Worm (Caenorhabditis elegans) whole organism, young adult: Measurements from ENCODE around the gene gbb-2.

Experiments
- B0019.2 ChIP-seq: fragments of 200-800 bp; sonication (Bioruptor generic); conservative IDR thresholded peaks from 2 replicates; pipeline ENCODE4 v1.3.6; 2022; ENCODE audit warnings: missing genetic modification reagents, missing genetic modification characterization, missing compliant biosample characterization
- B0035.1 ChIP-seq: sonication (generic microtip); optimal IDR thresholded peaks from 2 replicates; lab custom pipeline; 2016; ENCODE audit warnings: missing genetic modification characterization, mild to moderate bottlenecking, missing compliant biosample characterization, missing genotype, missing genetic modification reagents
- B0336.3 ChIP-seq: fragments of 200-800 bp; sonication (Bioruptor generic); IDR thresholded peaks from 2 replicates; pipeline ENCODE4 v1.3.6; 2022; ENCODE audit warnings: missing genetic modification characterization, missing compliant biosample characterization
- C06A6.2 ChIP-seq: fragments of 200-800 bp; sonication (Bioruptor generic); conservative IDR thresholded peaks from 2 replicates; pipeline ENCODE4 v1.3.6; 2022; ENCODE audit warnings: missing genetic modification characterization, missing compliant biosample characterization
- C17E4.6 ChIP-seq: fragments of 200-800 bp; sonication (Bioruptor generic); IDR thresholded peaks from 2 replicates; pipeline ENCODE4 v1.3.6; 2022; ENCODE audit warnings: missing genetic modification reagents, missing genetic modification characterization, missing compliant biosample characterization
- D2030.7 ChIP-seq: fragments of 200-800 bp; sonication (Bioruptor generic); IDR thresholded peaks from 2 replicates; pipeline ENCODE4 v1.3.6; 2022; ENCODE audit warnings: missing genetic modification reagents, missing genetic modification characterization, missing compliant biosample characterization
- F22D6.2 ChIP-seq: sonication (generic microtip); optimal IDR thresholded peaks from 2 replicates; lab custom pipeline; 2016; ENCODE audit warnings: mild to moderate bottlenecking, missing genetic modification characterization, missing compliant biosample characterization
- F23B12.7 ChIP-seq: sonication (generic microtip); optimal IDR thresholded peaks from 2 replicates; lab custom pipeline; 2017; ENCODE audit warnings: missing genetic modification characterization, mild to moderate bottlenecking, missing compliant biosample characterization, antibody characterized with exemption, moderate library complexity; ENCODE audit not compliant: insufficient read depth
- F39B2.1 ChIP-seq: fragments of 200-800 bp; sonication (Bioruptor generic); IDR thresholded peaks from 2 replicates; pipeline ENCODE4 v1.3.6; 2022; ENCODE audit warnings: missing genetic modification reagents, missing genetic modification characterization, missing compliant biosample characterization
- F49E8.2 ChIP-seq: sonication (generic microtip); optimal IDR thresholded peaks from 3 replicates; lab custom pipeline; 2017; ENCODE audit warnings: missing genetic modification characterization, mild to moderate bottlenecking, missing compliant biosample characterization, antibody characterized with exemption, moderate library complexity; ENCODE audit not compliant: insufficient read depth
- F57A8.1 ChIP-seq: fragments of 200-800 bp; sonication (Bioruptor generic); optimal IDR thresholded peaks from 2 replicates; lab custom pipeline; 2018; ENCODE audit warnings: mild to moderate bottlenecking, missing genetic modification characterization, moderate library complexity, missing compliant biosample characterization
- K12H6.12 ChIP-seq: fragments of 200-800 bp; sonication (Bioruptor generic); optimal IDR thresholded peaks from 2 replicates; lab custom pipeline; 2018; ENCODE audit warnings: mild to moderate bottlenecking, missing genetic modification characterization, missing compliant biosample characterization
- Y53G8AR.9 ChIP-seq: fragments of 200-800 bp; sonication (Bioruptor generic); conservative IDR thresholded peaks from 2 replicates; pipeline ENCODE4 v1.3.6; 2022; ENCODE audit warnings: missing genetic modification reagents, missing genetic modification characterization, missing compliant biosample characterization
- athp-1 ChIP-seq: sonication (generic microtip); optimal IDR thresholded peaks from 2 replicates; lab custom pipeline; 2017; ENCODE audit warnings: mild to moderate bottlenecking, missing genetic modification characterization, missing compliant biosample characterization
- attf-3 ChIP-seq: fragments of 200-800 bp; sonication (Bioruptor generic); conservative IDR thresholded peaks from 2 replicates; pipeline ENCODE4 v1.3.6; 2022; ENCODE audit warnings: missing genetic modification reagents, missing genetic modification characterization, missing compliant biosample characterization
- attf-5 ChIP-seq: fragments of 200-800 bp; sonication (Bioruptor generic); optimal IDR thresholded peaks from 2 replicates; lab custom pipeline; 2018; ENCODE audit warnings: mild to moderate bottlenecking, missing genetic modification characterization, missing compliant biosample characterization
- bed-1 ChIP-seq: fragments of 200-800 bp; sonication (Bioruptor generic); IDR thresholded peaks from 2 replicates; pipeline ENCODE4 v1.3.6; 2022; ENCODE audit warnings: missing genetic modification reagents, missing genetic modification characterization, missing compliant biosample characterization
- cebp-1 ChIP-seq, 2 experiments: fragments of 200-800 bp in 1 of 2; sonication (Bioruptor generic) in 1 of 2; sonication (generic microtip) in 1 of 2; IDR thresholded peaks in 1 of 2; optimal IDR thresholded peaks in 1 of 2; 2 replicates each; pipeline versions ENCODE4 v1.3.6 to Lab custom; 2017 to 2022; ENCODE audit warnings: missing compliant biosample characterization in 2 of 2, missing genetic modification characterization in 2 of 2, mild to moderate bottlenecking in 1 of 2, missing genetic modification reagents in 1 of 2, moderate library complexity in 1 of 2
- ceh-100 ChIP-seq: fragments of 200-800 bp; sonication (Bioruptor generic); IDR thresholded peaks from 2 replicates; pipeline ENCODE4 v1.3.6; 2022; ENCODE audit warnings: missing genetic modification reagents, missing genetic modification characterization, missing compliant biosample characterization
- ceh-91 ChIP-seq: fragments of 200-800 bp; sonication (Bioruptor generic); IDR thresholded peaks from 2 replicates; pipeline ENCODE4 v1.3.6; 2022; ENCODE audit warnings: missing genetic modification reagents, missing genetic modification characterization, missing compliant biosample characterization
- chd-7 ChIP-seq: sonication (generic microtip); optimal IDR thresholded peaks from 2 replicates; lab custom pipeline; 2016; ENCODE audit warnings: mild to moderate bottlenecking, missing genetic modification characterization, moderate library complexity, missing compliant biosample characterization
- dpl-1 ChIP-seq: fragments of 150-350 bp; optimal IDR thresholded peaks from 2 replicates; lab custom pipeline; 2014; ENCODE audit warnings: missing biosample characterization, missing genetic modification reagents, missing genetic modification characterization
- fkh-3 ChIP-seq: sonication (generic microtip); optimal IDR thresholded peaks from 2 replicates; lab custom pipeline; 2016; ENCODE audit warnings: mild to moderate bottlenecking, missing genetic modification characterization, missing compliant biosample characterization
- him-1 ChIP-seq: sonication (generic microtip); optimal IDR thresholded peaks from 2 replicates; lab custom pipeline; 2016; ENCODE audit warnings: missing genotype, missing genetic modification reagents, missing genetic modification characterization, missing compliant biosample characterization
- hlh-12 ChIP-seq: sonication (generic microtip); optimal IDR thresholded peaks from 2 replicates; lab custom pipeline; 2016; ENCODE audit warnings: missing genetic modification characterization, missing compliant biosample characterization
- hmg-1.2 ChIP-seq: fragments of 200-800 bp; sonication (Bioruptor generic); IDR thresholded peaks from 2 replicates; pipeline ENCODE4 v1.3.6; 2022; ENCODE audit warnings: missing genetic modification reagents, missing genetic modification characterization, missing compliant biosample characterization
- hsf-1 ChIP-seq: fragments of 200-800 bp; sonication (Bioruptor generic); IDR thresholded peaks from 2 replicates; pipeline ENCODE4 v1.3.6; 2022; ENCODE audit warnings: missing genetic modification reagents, missing genetic modification characterization, missing compliant biosample characterization
- let-526 ChIP-seq: fragments of 200-800 bp; sonication (Bioruptor generic); IDR thresholded peaks from 2 replicates; pipeline ENCODE4 v1.3.6; 2022; ENCODE audit warnings: missing genetic modification reagents, missing genetic modification characterization, missing compliant biosample characterization
- lin-26 ChIP-seq: fragments of 200-800 bp; sonication (Bioruptor generic); IDR thresholded peaks from 2 replicates; pipeline ENCODE4 v1.3.6; 2022; ENCODE audit warnings: missing genetic modification reagents, missing genetic modification characterization, missing compliant biosample characterization
- lin-35 ChIP-seq, 3 experiments: fragments of 150-350 bp in 2 of 3; sonication (generic microtip) in 1 of 3; optimal IDR thresholded peaks; 2 replicates each; lab custom pipeline; 2014 to 2018; ENCODE audit warnings: missing biosample characterization in 3 of 3, missing genetic modification characterization in 3 of 3, missing genetic modification reagents in 3 of 3
- lin-54 ChIP-seq: fragments of 200-800 bp; sonication (Bioruptor generic); optimal IDR thresholded peaks from 2 replicates; lab custom pipeline; 2018; ENCODE audit warnings: mild to moderate bottlenecking, missing genetic modification characterization, missing compliant biosample characterization
- lir-1 ChIP-seq: fragments of 200-800 bp; sonication (Bioruptor generic); conservative IDR thresholded peaks from 2 replicates; pipeline ENCODE4 v1.3.6; 2022; ENCODE audit warnings: missing genetic modification reagents, missing genetic modification characterization, missing compliant biosample characterization
- lsl-1 ChIP-seq: fragments of 200-800 bp; sonication (Bioruptor generic); optimal IDR thresholded peaks from 2 replicates; lab custom pipeline; 2018; ENCODE audit warnings: mild to moderate bottlenecking, missing genetic modification characterization, moderate library complexity, missing compliant biosample characterization
- madf-6 ChIP-seq: fragments of 200-800 bp; sonication (Bioruptor generic); IDR thresholded peaks from 2 replicates; pipeline ENCODE4 v1.3.6; 2022; ENCODE audit warnings: missing genetic modification reagents, missing genetic modification characterization, missing compliant biosample characterization
- mcd-1 ChIP-seq: fragments of 200-800 bp; sonication (Bioruptor generic); IDR thresholded peaks from 2 replicates; pipeline ENCODE4 v1.3.6; 2022; ENCODE audit warnings: missing genetic modification reagents, missing genetic modification characterization, missing compliant biosample characterization
- nfyb-1 ChIP-seq: fragments of 200-800 bp; sonication (Bioruptor generic); IDR thresholded peaks from 2 replicates; pipeline ENCODE4 v1.3.6; 2022; ENCODE audit warnings: missing genetic modification reagents, missing genetic modification characterization, missing compliant biosample characterization
- nhr-80 ChIP-seq: sonication (generic microtip); optimal IDR thresholded peaks from 2 replicates; lab custom pipeline; 2016; ENCODE audit warnings: missing genetic modification characterization, missing compliant biosample characterization
- pbrm-1 ChIP-seq: fragments of 200-800 bp; sonication (Bioruptor generic); IDR thresholded peaks from 2 replicates; pipeline ENCODE4 v1.3.6; 2022; ENCODE audit warnings: missing genetic modification reagents, missing genetic modification characterization, missing compliant biosample characterization
- somi-1 ChIP-seq: fragments of 200-800 bp; sonication (Bioruptor generic); optimal IDR thresholded peaks from 2 replicates; lab custom pipeline; 2018; ENCODE audit warnings: mild to moderate bottlenecking, missing genetic modification characterization, missing compliant biosample characterization
- tbx-9 ChIP-seq: sonication (generic microtip); optimal IDR thresholded peaks from 2 replicates; lab custom pipeline; 2016; ENCODE audit warnings: borderline replicate concordance, missing genetic modification characterization, inconsistent platforms, missing compliant biosample characterization
- zfh-2 ChIP-seq: fragments of 200-800 bp; sonication (Bioruptor generic); conservative IDR thresholded peaks from 2 replicates; pipeline ENCODE4 v1.3.6; 2022; ENCODE audit warnings: missing genetic modification reagents, missing genetic modification characterization, missing compliant biosample characterization
- ztf-18 ChIP-seq: sonication (generic microtip); optimal IDR thresholded peaks from 2 replicates; lab custom pipeline; 2016; ENCODE audit warnings: missing genotype, mild to moderate bottlenecking, missing genetic modification characterization, missing compliant biosample characterization
- ztf-26 ChIP-seq: sonication (generic microtip); optimal IDR thresholded peaks from 2 replicates; lab custom pipeline; 2017; ENCODE audit warnings: missing genetic modification characterization, missing compliant biosample characterization

Gene gbb-2

ce11 chrIV:4513269-4513819 is 6.8 kb upstream of the gbb-2 start, which contains the start of gene sar-1 (continued):
- TF ChIP-seq D2030.7 (GFP tag; lab: Robert Waterston, UW): peak; percentile 66
- TF ChIP-seq zfh-2 (GFP tag; lab: Robert Waterston, UW): peak; percentile 84
- peak; percentile 9 for TF ChIP-seq athp-1 (tag; lab: Kevin White, UChicago)
- 0 out of 2 replicates have a peak, but pooled peaks have one; percentile 43 for TF ChIP-seq ceh-91
- peak; percentile 32 for TF ChIP-seq F22D6.2 (tag; lab: Kevin White, UChicago)
- TF ChIP-seq hlh-12 (tag; lab: Kevin White, UChicago): no peak
- TF ChIP-seq F23B12.7 (tag; lab: Kevin White, UChicago): peak; percentile 8
- 0 out of 2 replicates have a peak, but pooled peaks have one; percentile 34 for TF ChIP-seq C06A6.2 (GFP tag; lab: Robert Waterston, UW)
- TF ChIP-seq hsf-1 (GFP tag; lab: Robert Waterston, UW): peak; percentile 61; the same call in 1 of the 2 replicates
- peak; percentile 17 for TF ChIP-seq dpl-1 (GFP tag; lab: Kevin White, UChicago)
- TF ChIP-seq ceh-100 (GFP tag; lab: Robert Waterston, UW): peak; percentile 56; the same call in 1 of the 2 replicates
- peak; percentile 68 for TF ChIP-seq chd-7 (tag; lab: Kevin White, UChicago)
- peak; percentile 64; the same call in 1 of the 2 replicates for TF ChIP-seq lir-1 (GFP tag; lab: Robert Waterston, UW)
- TF ChIP-seq attf-5 (GFP tag; lab: Kevin White, UChicago): peak; percentile 59
- TF ChIP-seq ztf-26 (tag; lab: Kevin White, UChicago): peak; percentile 51
- TF ChIP-seq let-526 (GFP tag; lab: Robert Waterston, UW): 0 out of 2 replicates have a peak, but pooled peaks have one; percentile 7
- TF ChIP-seq him-1 (tag; lab: Kevin White, UChicago): no peak
- peak; percentile 33; the same call in 1 of the 2 replicates for TF ChIP-seq C17E4.6 (GFP tag; lab: Robert Waterston, UW)
- TF ChIP-seq K12H6.12 (tag; lab: Kevin White, UChicago): peak; percentile 57
- TF ChIP-seq nfyb-1 (GFP tag; lab: Robert Waterston, UW): peak; percentile 65
- TF ChIP-seq lsl-1 (GFP tag; lab: Kevin White, UChicago): peak; percentile 61
- TF ChIP-seq madf-6: peak; percentile 75
- TF ChIP-seq tbx-9 (tag; lab: Kevin White, UChicago): no peak
- TF ChIP-seq lin-54 (GFP tag; lab: Kevin White, UChicago): peak; percentile 79
- TF ChIP-seq fkh-3: no peak
- peak; percentile 97 for TF ChIP-seq ztf-18 (tag; lab: Kevin White, UChicago)
- no peak for TF ChIP-seq B0035.1 (tag; lab: Kevin White, UChicago)

- TF ChIP-seq him-1 (tag; lab: Kevin White, UChicago): peak; percentile 14
- peak; percentile 62; the same call in 1 of the 2 replicates for TF ChIP-seq Y53G8AR.9 (GFP tag; lab: Robert Waterston, UW)
- peak; percentile 50; the same call in 1 of the 2 replicates for TF ChIP-seq B0336.3 (GFP tag; lab: Robert Waterston, UW)
- TF ChIP-seq nfyb-1 (GFP tag; lab: Robert Waterston, UW): peak; percentile 47; the same call in 1 of the 2 replicates
- no peak for TF ChIP-seq cebp-1 (GFP tag; IDR thresholded peaks at IDR 0.05; lab: Robert Waterston, UW)
- peak; percentile 23 for TF ChIP-seq cebp-1 (tag; optimal IDR thresholded peaks at IDR 0.05; lab: Kevin White, UChicago)
- no peak for TF ChIP-seq bed-1 (GFP tag; lab: Robert Waterston, UW)
- TF ChIP-seq pbrm-1 (GFP tag; lab: Robert Waterston, UW): 0 out of 2 replicates have a peak, but pooled peaks have one; percentile 29
- peak; percentile 28 for TF ChIP-seq F49E8.2 (tag; lab: Kevin White, UChicago)
- 0 out of 2 replicates have a peak, but pooled peaks have one; percentile 31 for TF ChIP-seq hsf-1 (GFP tag; lab: Robert Waterston, UW)
- peak; percentile 48 for TF ChIP-seq madf-6
- peak; percentile 13 for TF ChIP-seq somi-1
- TF ChIP-seq B0019.2 (GFP tag; lab: Robert Waterston, UW): no peak
- TF ChIP-seq F57A8.1 (GFP tag; lab: Kevin White, UChicago): no peak
- TF ChIP-seq zfh-2 (GFP tag; lab: Robert Waterston, UW): no peak
- 0 out of 2 replicates have a peak, but pooled peaks have one; percentile 57 for TF ChIP-seq F39B2.1 (GFP tag; lab: Robert Waterston, UW)
- 0 out of 2 replicates have a peak, but pooled peaks have one; percentile 10 for TF ChIP-seq attf-3 (GFP tag; lab: Robert Waterston, UW)
- TF ChIP-seq nhr-80 (tag; lab: Kevin White, UChicago): peak; percentile 36
- TF ChIP-seq lin-26 (GFP tag; lab: Robert Waterston, UW): 0 out of 2 replicates have a peak, but pooled peaks have one; percentile 22
- peak; percentile 21; the same call in 1 of the 2 replicates for TF ChIP-seq mcd-1 (GFP tag; lab: Robert Waterston, UW)
- peak; percentile 39 for TF ChIP-seq hmg-1.2
- peak in 1 of 3 experiments; percentile 17 for TF ChIP-seq lin-35 (GFP tag; optimal IDR thresholded peaks at IDR 0.05; lab: Kevin White, UChicago)
Observed at ce11 chrIV:4511259-4511890, 4.8 kb upstream of the gbb-2 start, which contains the start of the genes rfth-1 and ZK180.8. Gene rfth-1, minus strand, starts transcription at chrIV:4511309. Gene ZK180.8, minus strand, starts transcription at chrIV:4511724.
